Fruit fly (Drosophila melanogaster) whole organism, embryonic: ENCODE data around the gene Spn75F.

Source experiments
- Asciz ChIP-seq: fragments of 200-800 bp; sonication (Bioruptor generic); optimal IDR thresholded peaks from 2 replicates; lab custom pipeline; 2017; ENCODE audit warnings: missing biosample characterization, mild to moderate bottlenecking, missing genetic modification characterization, missing genetic modification reagents
- B-H2 ChIP-seq: fragments of 200-800 bp; sonication (Bioruptor generic); optimal IDR thresholded peaks from 2 replicates; lab custom pipeline; 2018; ENCODE audit warnings: missing biosample characterization, mild to moderate bottlenecking, missing genetic modification characterization
- CG11247 ChIP-seq: fragments of 200-800 bp; sonication (Bioruptor generic); IDR thresholded peaks from 2 replicates; pipeline ENCODE4 v1.3.6; 2022; ENCODE audit warnings: missing biosample characterization, missing genetic modification characterization
- CG12155 ChIP-seq: fragments of 200-800 bp; sonication (Bioruptor generic); optimal IDR thresholded peaks from 3 replicates; lab custom pipeline; 2016; ENCODE audit warnings: missing biosample characterization, missing genetic modification characterization
- CG12942 ChIP-seq: fragments of 200-800 bp; sonication (Bioruptor generic); optimal IDR thresholded peaks from 3 replicates; lab custom pipeline; 2016; ENCODE audit warnings: missing biosample characterization, missing genetic modification characterization
- CG13775 ChIP-seq: fragments of 200-800 bp; sonication (Bioruptor generic); optimal IDR thresholded peaks from 3 replicates; lab custom pipeline; 2017; ENCODE audit warnings: missing biosample characterization, mild to moderate bottlenecking, missing genetic modification characterization
- CG14050 ChIP-seq: fragments of 200-800 bp; sonication (Bioruptor generic); IDR thresholded peaks from 3 replicates; pipeline ENCODE4 v1.3.6; 2022; ENCODE audit warnings: missing biosample characterization, missing genetic modification characterization
- CG1603 ChIP-seq: fragments of 200-800 bp; sonication (Bioruptor generic); optimal IDR thresholded peaks from 2 replicates; lab custom pipeline; 2019; ENCODE audit warnings: missing biosample characterization, mild to moderate bottlenecking, missing genetic modification characterization, moderate library complexity
- CG16815 ChIP-seq: fragments of 200-800 bp; sonication (Bioruptor generic); optimal IDR thresholded peaks from 3 replicates; lab custom pipeline; 2017; ENCODE audit warnings: missing biosample characterization, mild to moderate bottlenecking, missing genetic modification characterization
- CG2889 ChIP-seq: fragments of 200-800 bp; sonication (Bioruptor generic); IDR thresholded peaks from 3 replicates; pipeline ENCODE4 v1.3.6; 2022; ENCODE audit warnings: missing biosample characterization, missing genetic modification characterization
- CG3163 ChIP-seq: fragments of 200-800 bp; sonication (Bioruptor generic); optimal IDR thresholded peaks from 3 replicates; lab custom pipeline; 2016; ENCODE audit warnings: missing biosample characterization, missing genetic modification characterization
- CG33213 ChIP-seq: fragments of 200-800 bp; sonication (Bioruptor generic); optimal IDR thresholded peaks from 3 replicates; lab custom pipeline; 2016; ENCODE audit warnings: missing biosample characterization, missing genetic modification characterization
- CG34376 ChIP-seq: fragments of 200-800 bp; sonication (Bioruptor generic); optimal IDR thresholded peaks from 2 replicates; lab custom pipeline; 2018; ENCODE audit warnings: missing biosample characterization, mild to moderate bottlenecking, missing genetic modification characterization
- CG4617 ChIP-seq: fragments of 200-800 bp; sonication (Bioruptor generic); optimal IDR thresholded peaks from 3 replicates; lab custom pipeline; 2016; ENCODE audit warnings: missing biosample characterization, missing genetic modification characterization, borderline replicate concordance
- CG4730 ChIP-seq: fragments of 200-800 bp; sonication (Bioruptor generic); IDR thresholded peaks from 2 replicates; pipeline ENCODE4 v1.3.6; 2022; ENCODE audit warnings: missing biosample characterization, missing genetic modification characterization
- CG4820 ChIP-seq: fragments of 200-800 bp; sonication (Bioruptor generic); optimal IDR thresholded peaks from 3 replicates; lab custom pipeline; 2016; ENCODE audit warnings: missing biosample characterization, missing genetic modification characterization
- CG6683 ChIP-seq: fragments of 200-800 bp; sonication (Bioruptor generic); optimal IDR thresholded peaks from 2 replicates; lab custom pipeline; 2017; ENCODE audit warnings: missing biosample characterization, mild to moderate bottlenecking, missing genetic modification characterization, missing genetic modification reagents
- CG6791 ChIP-seq: fragments of 200-800 bp; sonication (Bioruptor generic); IDR thresholded peaks from 3 replicates; pipeline ENCODE4 v1.3.6; 2022; ENCODE audit warnings: missing biosample characterization, missing genetic modification characterization; ENCODE audit not compliant: partially characterized antibody
- CG9609 ChIP-seq: fragments of 200-800 bp; sonication (Bioruptor generic); optimal IDR thresholded peaks from 3 replicates; lab custom pipeline; 2016; ENCODE audit warnings: missing biosample characterization, missing genetic modification characterization
- CTCF ChIP-seq: fragments of 200-800 bp; sonication (Bioruptor generic); optimal IDR thresholded peaks from 2 replicates; lab custom pipeline; 2017; ENCODE audit warnings: missing biosample characterization, mild to moderate bottlenecking, missing genetic modification characterization, moderate library complexity
- Camta ChIP-seq: fragments of 200-800 bp; sonication (Bioruptor generic); optimal IDR thresholded peaks from 2 replicates; lab custom pipeline; 2016; ENCODE audit warnings: missing biosample characterization, missing genetic modification characterization
- CkIIα-i1 ChIP-seq: fragments of 200-800 bp; sonication (Bioruptor generic); IDR thresholded peaks from 2 replicates; pipeline ENCODE4 v1.3.6; 2022; ENCODE audit warnings: missing biosample characterization, missing genetic modification characterization
- Lpt ChIP-seq: fragments of >200 bp; optimal IDR thresholded peaks from 2 replicates; lab custom pipeline; 2018; ENCODE audit warnings: missing biosample characterization, missing genetic modification characterization
- Max ChIP-seq: fragments of 200-800 bp; sonication (Bioruptor generic); optimal IDR thresholded peaks from 2 replicates; lab custom pipeline; 2016; ENCODE audit warnings: missing biosample characterization, mild to moderate bottlenecking, missing genetic modification characterization
- abd-A ChIP-seq: fragments of 200-800 bp; sonication (Bioruptor generic); optimal IDR thresholded peaks from 3 replicates; lab custom pipeline; 2019; ENCODE audit warnings: missing biosample characterization, mild to moderate bottlenecking, missing genetic modification characterization, moderate library complexity
- ac ChIP-seq: fragments of 200-800 bp; sonication (Bioruptor generic); optimal IDR thresholded peaks from 3 replicates; lab custom pipeline; 2017; ENCODE audit warnings: missing biosample characterization, mild to moderate bottlenecking, missing genetic modification characterization
- bab2 ChIP-seq: fragments of 200-800 bp; sonication (Bioruptor generic); optimal IDR thresholded peaks from 2 replicates; lab custom pipeline; 2016; ENCODE audit warnings: missing biosample characterization, missing genetic modification characterization
- cad ChIP-seq: fragments of >200 bp; optimal IDR thresholded peaks from 2 replicates; lab custom pipeline; 2017; ENCODE audit warnings: missing biosample characterization, missing genetic modification characterization
- cato ChIP-seq: fragments of 200-800 bp; sonication (Bioruptor generic); optimal IDR thresholded peaks from 2 replicates; lab custom pipeline; 2016; ENCODE audit warnings: missing biosample characterization, missing genetic modification characterization, borderline replicate concordance
- chinmo ChIP-seq: fragments of 200-800 bp; sonication (Bioruptor generic); IDR thresholded peaks from 4 replicates; pipeline ENCODE4 v1.3.6; 2022; ENCODE audit warnings: missing biosample characterization, missing genetic modification characterization; ENCODE audit not compliant: partially characterized antibody
- croc ChIP-seq: fragments of 200-800 bp; sonication (Bioruptor generic); conservative IDR thresholded peaks from 3 replicates; pipeline ENCODE4 v1.3.6; 2022; ENCODE audit warnings: missing biosample characterization, missing genetic modification characterization
- dan ChIP-seq: fragments of 200-800 bp; sonication (Bioruptor generic); IDR thresholded peaks from 2 replicates; pipeline ENCODE4 v1.3.6; 2022; ENCODE audit warnings: missing biosample characterization, missing genetic modification characterization
- dimm ChIP-seq: fragments of 200-800 bp; sonication (Bioruptor generic); IDR thresholded peaks from 2 replicates; pipeline ENCODE4 v1.3.6; 2022; ENCODE audit warnings: missing biosample characterization, missing genetic modification characterization
- exex ChIP-seq: fragments of 200-800 bp; sonication (Bioruptor generic); optimal IDR thresholded peaks from 4 replicates; lab custom pipeline; 2018; ENCODE audit warnings: missing biosample characterization, mild to moderate bottlenecking, missing genetic modification characterization, moderate library complexity
- jing ChIP-seq: fragments of 200-800 bp; sonication (Bioruptor generic); optimal IDR thresholded peaks from 2 replicates; lab custom pipeline; 2018; ENCODE audit warnings: missing biosample characterization, mild to moderate bottlenecking, missing genetic modification characterization
- jumu ChIP-seq: fragments of 200-800 bp; sonication (Bioruptor generic); optimal IDR thresholded peaks from 3 replicates; lab custom pipeline; 2016; ENCODE audit warnings: missing biosample characterization, missing genetic modification characterization
- odd ChIP-seq: fragments of 200-800 bp; sonication (Bioruptor generic); optimal IDR thresholded peaks from 2 replicates; lab custom pipeline; 2017; ENCODE audit warnings: missing biosample characterization, mild to moderate bottlenecking, missing genetic modification characterization
- org-1 ChIP-seq: fragments of 200-800 bp; sonication (Bioruptor generic); optimal IDR thresholded peaks from 2 replicates; lab custom pipeline; 2017; ENCODE audit warnings: missing biosample characterization, missing genetic modification characterization
- sqz ChIP-seq: fragments of 200-800 bp; sonication (Bioruptor generic); optimal IDR thresholded peaks from 3 replicates; lab custom pipeline; 2018; ENCODE audit warnings: missing biosample characterization, mild to moderate bottlenecking, missing genetic modification characterization
- sug ChIP-seq: fragments of 200-800 bp; optimal IDR thresholded peaks from 2 replicates; lab custom pipeline; 2019; ENCODE audit warnings: missing biosample characterization, mild to moderate bottlenecking, missing genetic modification characterization, moderate library complexity
- tio ChIP-seq: fragments of 200-800 bp; sonication (Bioruptor generic); optimal IDR thresholded peaks from 2 replicates; lab custom pipeline; 2017; ENCODE audit warnings: missing biosample characterization, missing genetic modification characterization, inconsistent platforms
- tll ChIP-seq, 2 experiments: fragments of 200-800 bp in 1 of 2; fragments of >200 bp in 1 of 2; sonication (Bioruptor generic) in 1 of 2; optimal IDR thresholded peaks; 2 replicates each; lab custom pipeline; 2017 to 2019; ENCODE audit warnings: missing biosample characterization in 2 of 2, missing genetic modification characterization in 2 of 2, mild to moderate bottlenecking in 1 of 2, moderate library complexity in 1 of 2
- twi ChIP-seq: fragments of 200-800 bp; optimal IDR thresholded peaks from 2 replicates; lab custom pipeline; 2019; ENCODE audit warnings: missing biosample characterization, mild to moderate bottlenecking, missing genetic modification characterization, moderate library complexity
- vvl ChIP-seq: fragments of 200-800 bp; sonication (Bioruptor generic); IDR thresholded peaks from 2 replicates; pipeline ENCODE4 v1.3.6; 2022; ENCODE audit warnings: missing biosample characterization, missing genetic modification characterization
- zen ChIP-seq: fragments of 200-800 bp; sonication (Bioruptor generic); optimal IDR thresholded peaks from 3 replicates; lab custom pipeline; 2018; ENCODE audit warnings: missing biosample characterization, mild to moderate bottlenecking, missing genetic modification characterization, moderate library complexity
- zfh1 ChIP-seq: fragments of 200-800 bp; sonication (Bioruptor generic); IDR thresholded peaks from 3 replicates; pipeline ENCODE4 v1.3.6; 2022; ENCODE audit warnings: missing biosample characterization, missing genetic modification characterization

Spn75F gene

DNA sequence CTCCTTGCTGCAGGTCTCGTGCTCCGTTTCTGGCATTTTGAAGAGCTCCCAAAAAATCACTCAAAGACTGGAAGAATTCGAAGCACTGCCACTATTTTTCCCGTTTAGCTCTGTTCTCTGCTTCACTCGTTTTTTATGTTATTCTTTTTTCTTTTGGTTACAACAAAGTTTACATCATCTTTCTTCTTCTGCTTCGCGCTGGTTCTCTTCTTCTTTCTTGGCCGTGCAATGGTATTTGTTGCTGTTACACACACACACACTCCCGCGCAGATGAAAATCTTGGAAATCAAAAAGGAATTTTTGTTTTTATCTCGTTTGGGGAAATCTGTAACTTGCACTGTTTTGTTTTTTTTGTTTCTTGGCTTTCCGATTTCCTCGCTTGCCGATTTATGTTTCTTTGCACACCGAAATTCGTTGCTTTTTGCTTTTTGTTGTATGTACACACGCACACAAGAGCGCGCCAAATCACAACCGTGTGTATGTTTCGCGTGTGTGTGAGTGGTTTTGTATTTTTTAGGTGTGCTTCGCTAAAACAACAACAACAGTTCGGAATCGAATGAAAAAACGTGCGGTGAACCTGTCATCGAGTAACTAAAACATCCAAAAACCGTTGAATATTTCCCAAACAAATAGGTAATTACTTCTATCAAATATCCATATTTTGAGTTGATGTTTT, 43.6 kb downstream of the Spn75F start (continued):
- peak; percentile 82 for TF ChIP-seq sqz
- no peak for TF ChIP-seq CG13775 (GFP tag; lab: Kevin White, UChicago)
- peak; percentile 80 for TF ChIP-seq abd-A

DNA sequence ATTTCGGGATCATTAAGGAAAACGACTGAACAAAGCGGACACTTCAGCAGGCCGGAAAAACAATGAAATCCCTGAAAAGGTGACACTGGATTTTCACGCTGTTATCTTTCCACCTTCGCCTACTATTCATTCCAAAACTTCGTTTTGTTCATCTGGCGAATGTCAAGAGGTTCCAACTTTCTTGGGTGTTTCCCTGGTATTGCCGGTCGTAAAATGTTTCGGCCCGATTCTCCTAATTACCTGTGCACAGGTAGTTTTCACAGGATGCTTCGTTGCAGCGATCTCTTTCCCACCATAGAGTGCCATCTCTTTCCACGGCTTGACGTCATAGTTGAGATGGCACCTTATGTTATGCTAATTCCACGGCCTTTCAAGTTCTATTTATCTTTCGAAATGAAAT, 46.3 kb downstream of the Spn75F start:
- TF ChIP-seq tll (GFP tag; optimal IDR thresholded peaks at IDR 0.05; lab: Kevin White, UChicago) (peak in 1 of 2 experiments; percentile 95), zen (tag; lab: Kevin White, UChicago) (peak; percentile 93), twi (tag; lab: Kevin White, UChicago) (peak; percentile 47), CG12155 (no peak), cad (GFP tag; lab: Kevin White, UChicago) (peak; percentile 97)
- TF ChIP-seq, all 482 proteins: peak for 4

- TF ChIP-seq exex (tag; lab: Kevin White, UChicago) (no peak), Max (GFP tag; lab: Kevin White, UChicago) (no peak), CG2889 (GFP tag; lab: Robert Waterston, UW) (no peak), dimm (GFP tag; lab: Robert Waterston, UW) (no peak), tio (GFP tag; lab: Kevin White, UChicago) (no peak), B-H2 (GFP tag; lab: Kevin White, UChicago) (no peak), ac (GFP tag; lab: Kevin White, UChicago) (no peak), Asciz (no peak), CG16815 (no peak), CkIIα-i1 (GFP tag; lab: Robert Waterston, UW) (no peak), CG4617 (GFP tag; lab: Kevin White, UChicago) (no peak), croc (GFP tag; lab: Robert Waterston, UW) (no peak), CG4730 (no peak), vvl (GFP tag; lab: Robert Waterston, UW) (peak; percentile 19; the same call in 1 of the 2 replicates), chinmo (0 out of 4 replicates have a peak, but pooled peaks have one; percentile 18), CG34376 (GFP tag; lab: Kevin White, UChicago) (no peak), odd (GFP tag; lab: Kevin White, UChicago) (no peak), CG4820 (GFP tag; lab: Kevin White, UChicago) (no peak), org-1 (GFP tag; lab: Kevin White, UChicago) (no peak), CG11247 (no peak), jumu (no peak), CG33213 (no peak), jing (no peak), cato (GFP tag; lab: Kevin White, UChicago) (no peak), zfh1 (GFP tag; lab: Robert Waterston, UW) (0 out of 3 replicates have a peak, but pooled peaks have one; percentile 9), CG9609 (GFP tag; lab: Kevin White, UChicago) (no peak), sug (tag; lab: Kevin White, UChicago) (no peak), Lpt (no peak), bab2 (GFP tag; lab: Kevin White, UChicago) (no peak), CG1603 (no peak), CG6683 (GFP tag; lab: Kevin White, UChicago) (no peak), CG3163 (GFP tag; lab: Kevin White, UChicago) (peak; percentile 57), Camta (GFP tag; lab: Kevin White, UChicago) (no peak), CG12942 (GFP tag; lab: Kevin White, UChicago) (no peak), CG6791 (peak; percentile 47; the same call in 1 of the 3 replicates), CTCF (GFP tag; lab: Kevin White, UChicago) (peak; percentile 5), dan (no peak), CG14050 (GFP tag; lab: Robert Waterston, UW) (no peak)
Observed at dm6 chr3L:19080926-19081700, 48.4 kb downstream of the Spn75F start.
